Fruit fly (Drosophila melanogaster): ENCODE measurements around the gene Pcmt.

The Pcmt gene

DNA sequence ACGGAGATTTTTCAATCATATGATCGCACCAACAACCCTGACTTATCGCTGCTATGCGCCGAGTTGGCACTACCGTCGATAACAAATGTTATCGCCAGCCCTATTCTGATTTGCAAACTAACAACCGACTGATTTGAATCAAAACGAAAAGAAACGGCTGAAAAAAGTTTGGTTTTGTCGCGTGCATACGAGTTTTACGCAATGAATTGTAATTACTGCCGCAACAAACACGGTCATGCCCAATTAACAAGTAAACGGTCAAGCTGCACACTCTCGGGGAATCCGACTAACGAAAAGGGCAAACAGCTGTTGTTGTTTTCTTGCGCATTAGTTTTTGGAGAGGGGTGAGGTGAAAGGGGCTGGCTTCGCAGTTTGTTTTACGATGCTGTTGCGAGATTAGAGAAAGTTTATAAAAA lies 10.7 kb upstream of the Pcmt start, which contains the start of the genes CG14671 and CG12746:
Gene CG14671 (minus strand): TSS at position 41 of the 416 bp plus-strand sequence.
Gene CG12746 (plus strand): TSS at position 91 of the 416 bp plus-strand sequence.
- TF ChIP-seq fkh (GFP tag; optimal IDR thresholded peaks at IDR 0.05) (peak; percentile 82), esn (GFP tag; optimal IDR thresholded peaks at IDR 0.05) (peak; percentile 10), CG31627 (GFP tag; optimal IDR thresholded peaks at IDR 0.05) (no peak)

dm6 chr3R:5563420-5563819 lies 9.3 kb upstream of the Pcmt start, which contains the start of gene Pi4KIIalpha:
Gene Pi4KIIalpha, minus strand, starts transcription at chr3R:5563652.
- no peak for TF ChIP-seq CG10669 (GFP tag; optimal IDR thresholded peaks at IDR 0.05)
- TF ChIP-seq Hr4 (GFP tag; optimal IDR thresholded peaks at IDR 0.05) = no peak
- no peak for TF ChIP-seq dac (GFP tag; optimal IDR thresholded peaks at IDR 0.05)
- TF ChIP-seq eg (GFP tag; IDR thresholded peaks at IDR 0.05) = no peak
- no peak for TF ChIP-seq CG8119 (GFP tag; IDR thresholded peaks at IDR 0.05)
- no peak for TF ChIP-seq Eip93F (GFP tag; optimal IDR thresholded peaks at IDR 0.05)
- TF ChIP-seq topi (GFP tag; optimal IDR thresholded peaks at IDR 0.05) = no peak
- TF ChIP-seq Sox14 (GFP tag; optimal IDR thresholded peaks at IDR 0.05) = peak; percentile 12

dm6 chr3R:5562956-5563355 lies 8.8 kb upstream of the Pcmt start:
- no peak for TF ChIP-seq achi (GFP tag; optimal IDR thresholded peaks at IDR 0.05)
- TF ChIP-seq svp (GFP tag) = peak; percentile 97

DNA sequence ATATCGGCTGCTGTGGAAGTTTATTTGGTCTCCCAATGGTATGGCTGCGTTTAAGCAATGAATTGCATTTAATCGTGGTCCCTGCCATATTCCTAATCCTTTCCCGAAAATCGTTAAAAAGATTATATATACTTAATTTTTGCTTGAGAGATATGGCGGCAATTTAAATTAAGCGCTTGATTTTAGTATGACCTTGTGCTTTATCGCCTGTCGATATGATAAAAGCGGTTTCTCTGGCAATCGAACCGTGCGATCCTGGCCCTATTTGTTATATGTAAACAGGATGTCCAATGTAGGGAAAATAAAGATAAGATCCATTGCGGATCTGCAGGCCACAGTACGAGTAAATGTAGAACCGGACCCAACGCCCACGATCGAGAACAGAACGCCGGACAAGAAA lies 736 bp upstream of the Pcmt start, which contains the start of gene Snm1:
Gene Snm1 (plus strand): TSS at position 233 of the 400 bp plus-strand sequence.
- TF ChIP-seq CG10631 (GFP tag; optimal IDR thresholded peaks at IDR 0.05) = no peak
- no peak for TF ChIP-seq CG4318 (GFP tag; optimal IDR thresholded peaks at IDR 0.05)
- TF ChIP-seq fkh (GFP tag; optimal IDR thresholded peaks at IDR 0.05) = no peak
- no peak for TF ChIP-seq CG11762 (GFP tag; optimal IDR thresholded peaks at IDR 0.05; ENCODE audit: insufficient read depth)
- no peak for TF ChIP-seq CG34406 (GFP tag; optimal IDR thresholded peaks at IDR 0.05)
- no peak for TF ChIP-seq dsx (GFP tag; optimal IDR thresholded peaks at IDR 0.05; ENCODE audit: poor library complexity, severe bottlenecking)
- TF ChIP-seq CG6276 (GFP tag; optimal IDR thresholded peaks at IDR 0.05) = no peak
- no peak for TF ChIP-seq topi (GFP tag; optimal IDR thresholded peaks at IDR 0.05)
- TF ChIP-seq svp (GFP tag) = no peak
- TF ChIP-seq Met (GFP tag; optimal IDR thresholded peaks at IDR 0.05) = no peak
- TF ChIP-seq ss (GFP tag; optimal IDR thresholded peaks at IDR 0.05) = no peak
- TF ChIP-seq CG8119 (GFP tag; IDR thresholded peaks at IDR 0.05) = no peak
- no peak for TF ChIP-seq cyc (GFP tag; optimal IDR thresholded peaks at IDR 0.05)
- no peak for TF ChIP-seq CG11902 (GFP tag; optimal IDR thresholded peaks at IDR 0.05)
- no peak for TF ChIP-seq CG11294 (GFP tag; IDR thresholded peaks at IDR 0.05)
- no peak for TF ChIP-seq CG10669 (GFP tag; optimal IDR thresholded peaks at IDR 0.05)
- TF ChIP-seq eg (GFP tag; IDR thresholded peaks at IDR 0.05) = no peak
- TF ChIP-seq CG6854 (GFP tag; optimal IDR thresholded peaks at IDR 0.05) = no peak
- no peak for TF ChIP-seq CG6808 (GFP tag; optimal IDR thresholded peaks at IDR 0.05)

DNA sequence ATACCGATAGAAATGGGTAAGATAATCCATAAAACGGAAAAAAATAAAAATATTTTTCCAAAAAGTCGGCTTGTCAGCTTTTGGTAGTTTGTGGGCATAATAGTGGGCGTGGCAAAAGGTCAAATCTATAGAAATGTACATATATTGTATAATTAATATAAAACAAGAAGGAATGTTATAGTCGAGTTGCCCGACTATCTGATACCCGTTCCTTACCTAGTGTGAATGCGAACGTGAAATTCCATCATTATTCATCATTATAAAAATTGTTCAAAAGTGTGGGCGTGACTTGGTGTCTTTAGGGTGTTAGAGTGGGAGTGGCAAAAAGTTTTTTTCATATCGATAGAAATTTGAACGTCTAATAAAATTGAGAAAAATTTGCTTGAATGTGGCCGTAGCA lies 2.5 kb downstream of the Pcmt start:
- TF ChIP-seq OdsH (GFP tag; optimal IDR thresholded peaks at IDR 0.05) (no peak), Ets21C (GFP tag; optimal IDR thresholded peaks at IDR 0.05) (no peak), CG9139 (GFP tag; optimal IDR thresholded peaks at IDR 0.05) (no peak), salr (GFP tag; optimal IDR thresholded peaks at IDR 0.05) (no peak), Gug (GFP tag; IDR thresholded peaks at IDR 0.05) (no peak), Sox102F (GFP tag; optimal IDR thresholded peaks at IDR 0.05) (no peak), CG8119 (GFP tag; IDR thresholded peaks at IDR 0.05) (no peak), CG11762 (GFP tag; optimal IDR thresholded peaks at IDR 0.05; ENCODE audit: insufficient read depth) (no peak), CG15336 (GFP tag; IDR thresholded peaks at IDR 0.05) (no peak), dac (GFP tag; optimal IDR thresholded peaks at IDR 0.05) (no peak), Hr4 (GFP tag; optimal IDR thresholded peaks at IDR 0.05) (no peak)
